Worm (Caenorhabditis elegans) whole organism, L1 larva: ENCODE data around the gene gst-7.

Experiments
- C04F5.9 ChIP-seq: sonication (generic microtip); optimal IDR thresholded peaks from 2 replicates; lab custom pipeline; 2016; ENCODE audit warnings: missing genetic modification characterization, missing compliant biosample characterization
- C16A3.4 ChIP-seq: fragments of 150-350 bp; optimal IDR thresholded peaks from 2 replicates; lab custom pipeline; 2014; ENCODE audit warnings: missing biosample characterization, missing genetic modification characterization
- F16B12.6 ChIP-seq: fragments of 150-350 bp; optimal IDR thresholded peaks from 2 replicates; lab custom pipeline; 2014; ENCODE audit warnings: missing biosample characterization, missing genetic modification characterization
- Y116A8C.19 ChIP-seq: sonication (generic microtip); optimal IDR thresholded peaks from 2 replicates; lab custom pipeline; 2016; ENCODE audit warnings: missing compliant biosample characterization, missing genetic modification characterization, borderline replicate concordance
- aha-1 ChIP-seq: fragments of 150-350 bp; optimal IDR thresholded peaks from 2 replicates; lab custom pipeline; 2014; ENCODE audit warnings: missing biosample characterization, missing genetic modification characterization
- aly-2 ChIP-seq: fragments of 150-350 bp; optimal IDR thresholded peaks from 2 replicates; lab custom pipeline; 2014; ENCODE audit warnings: missing biosample characterization, missing genetic modification characterization
- ama-1 ChIP-seq: fragments of 150-350 bp; optimal IDR thresholded peaks from 2 replicates; lab custom pipeline; 2014
- ceh-63 ChIP-seq: fragments of 200-800 bp; sonication (Bioruptor generic); optimal IDR thresholded peaks from 2 replicates; lab custom pipeline; 2018; ENCODE audit warnings: mild to moderate bottlenecking, missing genetic modification characterization, missing compliant biosample characterization
- ceh-8 ChIP-seq: fragments of 200-800 bp; sonication (Bioruptor generic); optimal IDR thresholded peaks from 2 replicates; lab custom pipeline; 2018; ENCODE audit warnings: mild to moderate bottlenecking, missing genetic modification characterization, moderate library complexity, missing compliant biosample characterization
- ceh-82 ChIP-seq, 3 experiments: fragments of 150-350 bp in 1 of 3; sonication (generic microtip) in 2 of 3; optimal IDR thresholded peaks; 2 replicates each; lab custom pipeline; 2014 to 2017; ENCODE audit warnings: missing biosample characterization in 3 of 3, missing genetic modification characterization in 3 of 3
- ceh-90 ChIP-seq: sonication (generic microtip); optimal IDR thresholded peaks from 2 replicates; lab custom pipeline; 2016; ENCODE audit warnings: missing genetic modification characterization, missing compliant biosample characterization
- dpl-1 ChIP-seq, 3 experiments: fragments of 150-350 bp in 2 of 3; sonication (generic microtip) in 1 of 3; optimal IDR thresholded peaks; 2 replicates each; lab custom pipeline; 2014 to 2017; ENCODE audit warnings: missing biosample characterization in 3 of 3, missing genetic modification characterization in 3 of 3, missing genetic modification reagents in 3 of 3
- dsc-1 ChIP-seq: sonication (generic microtip); optimal IDR thresholded peaks from 2 replicates; lab custom pipeline; 2016; ENCODE audit warnings: mild to moderate bottlenecking, missing genetic modification characterization, missing compliant biosample characterization
- efl-1 ChIP-seq, 4 experiments: fragments of 150-350 bp; optimal IDR thresholded peaks in 3 of 4; peaks in 1 of 4; 1 replicate in 1 of 4; 2 replicates in 3 of 4; lab custom pipeline; 2014; ENCODE audit warnings: missing biosample characterization in 2 of 4, missing genetic modification characterization in 2 of 4, missing genetic modification reagents in 2 of 4
- egl-13 ChIP-seq: sonication (generic microtip); optimal IDR thresholded peaks from 2 replicates; lab custom pipeline; 2016; ENCODE audit warnings: missing genotype, missing genetic modification reagents, missing genetic modification characterization, missing compliant biosample characterization
- ets-5 ChIP-seq: fragments of 200-800 bp; sonication (Bioruptor generic); IDR thresholded peaks from 2 replicates; pipeline ENCODE4 v1.3.6; 2022; ENCODE audit warnings: missing genetic modification characterization, missing compliant biosample characterization
- fkh-8 ChIP-seq: sonication (generic microtip); optimal IDR thresholded peaks from 2 replicates; lab custom pipeline; 2016; ENCODE audit warnings: mild to moderate bottlenecking, missing genetic modification characterization, missing compliant biosample characterization
- grh-1 ChIP-seq: fragments of 200-800 bp; sonication (Bioruptor generic); IDR thresholded peaks from 2 replicates; pipeline ENCODE4 v1.3.6; 2022; ENCODE audit warnings: missing genetic modification reagents, missing genetic modification characterization, missing compliant biosample characterization
- irx-1 ChIP-seq: sonication (generic microtip); optimal IDR thresholded peaks from 2 replicates; lab custom pipeline; 2016; ENCODE audit warnings: missing genetic modification characterization, missing compliant biosample characterization
- isw-1 ChIP-seq: fragments of 200-800 bp; sonication (Bioruptor generic); IDR thresholded peaks from 2 replicates; pipeline ENCODE4 v1.3.6; 2022; ENCODE audit warnings: missing genetic modification characterization, missing compliant biosample characterization
- jun-1 ChIP-seq: fragments of 150-350 bp; optimal IDR thresholded peaks from 2 replicates; lab custom pipeline; 2014; ENCODE audit warnings: missing biosample characterization, missing genetic modification reagents, missing genetic modification characterization
- lin-13 ChIP-seq: fragments of 150-350 bp; optimal IDR thresholded peaks from 2 replicates; lab custom pipeline; 2014; ENCODE audit warnings: missing biosample characterization, missing genetic modification reagents, missing genetic modification characterization
- lin-14 ChIP-seq: fragments of 200-800 bp; sonication (Bioruptor generic); optimal IDR thresholded peaks from 2 replicates; lab custom pipeline; 2018; ENCODE audit warnings: mild to moderate bottlenecking, missing genetic modification characterization, moderate library complexity, missing compliant biosample characterization
- lin-35 ChIP-seq, 2 experiments: fragments of 150-350 bp; optimal IDR thresholded peaks; 2 replicates each; lab custom pipeline; 2014; ENCODE audit warnings: missing biosample characterization in 2 of 2, missing genetic modification characterization in 2 of 2, missing genetic modification reagents in 2 of 2
- lir-3 ChIP-seq: sonication (generic microtip); optimal IDR thresholded peaks from 2 replicates; lab custom pipeline; 2016; ENCODE audit warnings: mild to moderate bottlenecking, missing genetic modification characterization, moderate library complexity, missing compliant biosample characterization; ENCODE audit not compliant: poor library complexity
- lsy-2 ChIP-seq, 2 experiments: fragments of 150-350 bp; optimal IDR thresholded peaks; 2 replicates each; lab custom pipeline; 2014; ENCODE audit warnings: missing biosample characterization in 2 of 2, missing genetic modification characterization in 2 of 2
- mdl-1 ChIP-seq, 2 experiments: fragments of 150-350 bp; optimal IDR thresholded peaks; 2 replicates each; lab custom pipeline; 2014 to 2017; ENCODE audit warnings: missing biosample characterization in 2 of 2, missing genetic modification characterization in 2 of 2, inconsistent platforms in 1 of 2
- mef-2 ChIP-seq: fragments of 150-350 bp; optimal IDR thresholded peaks from 2 replicates; lab custom pipeline; 2014; ENCODE audit warnings: missing biosample characterization, missing genetic modification characterization
- mep-1 ChIP-seq: fragments of 150-350 bp; optimal IDR thresholded peaks from 2 replicates; lab custom pipeline; 2014; ENCODE audit warnings: missing biosample characterization, missing genetic modification characterization
- nhr-11 ChIP-seq: fragments of 150-350 bp; optimal IDR thresholded peaks from 2 replicates; lab custom pipeline; 2014; ENCODE audit warnings: missing biosample characterization, missing genetic modification characterization
- nhr-19 ChIP-seq: fragments of 200-800 bp; sonication (Bioruptor generic); conservative IDR thresholded peaks from 2 replicates; pipeline ENCODE4 v1.3.6; 2022; ENCODE audit warnings: missing genetic modification characterization, missing compliant biosample characterization
- nhr-20 ChIP-seq: sonication (generic microtip); optimal IDR thresholded peaks from 2 replicates; lab custom pipeline; 2016; ENCODE audit warnings: mild to moderate bottlenecking, missing genetic modification characterization, missing compliant biosample characterization
- nhr-28 ChIP-seq: fragments of 150-350 bp; optimal IDR thresholded peaks from 2 replicates; lab custom pipeline; 2014; ENCODE audit warnings: missing biosample characterization, missing genetic modification characterization
- nhr-47 ChIP-seq: sonication (generic microtip); optimal IDR thresholded peaks from 2 replicates; lab custom pipeline; 2016; ENCODE audit warnings: mild to moderate bottlenecking, missing genetic modification characterization, moderate library complexity, missing compliant biosample characterization
- nhr-71 ChIP-seq: sonication (generic microtip); optimal IDR thresholded peaks from 2 replicates; lab custom pipeline; 2016; ENCODE audit warnings: mild to moderate bottlenecking, missing genetic modification characterization, moderate library complexity, missing compliant biosample characterization
- nhr-76 ChIP-seq: sonication (generic microtip); optimal IDR thresholded peaks from 2 replicates; lab custom pipeline; 2017; ENCODE audit warnings: missing biosample characterization, missing genetic modification characterization
- nhr-77 ChIP-seq: fragments of 150-350 bp; optimal IDR thresholded peaks from 2 replicates; lab custom pipeline; 2014; ENCODE audit warnings: missing biosample characterization, missing genetic modification characterization
- nhr-84 ChIP-seq: sonication (generic microtip); optimal IDR thresholded peaks from 2 replicates; lab custom pipeline; 2017; ENCODE audit warnings: missing biosample characterization, missing genetic modification characterization
- nhr-85 ChIP-seq: sonication (generic microtip); peaks from one replicate; lab custom pipeline; 2016; ENCODE audit warnings: missing genetic modification characterization, inconsistent platforms, missing compliant biosample characterization
- pag-3 ChIP-seq: sonication (generic microtip); optimal IDR thresholded peaks from 2 replicates; lab custom pipeline; 2017; ENCODE audit warnings: missing genetic modification characterization, mild to moderate bottlenecking, missing compliant biosample characterization, antibody characterized with exemption, borderline replicate concordance; ENCODE audit not compliant: insufficient read depth
- pax-3 ChIP-seq: fragments of 200-800 bp; sonication (Bioruptor generic); optimal IDR thresholded peaks from 2 replicates; lab custom pipeline; 2018; ENCODE audit warnings: mild to moderate bottlenecking, missing genetic modification characterization, moderate library complexity, missing compliant biosample characterization
- rnt-1 ChIP-seq: sonication (generic microtip); optimal IDR thresholded peaks from 2 replicates; lab custom pipeline; 2016; ENCODE audit warnings: mild to moderate bottlenecking, missing genetic modification characterization, moderate library complexity, missing compliant biosample characterization
- skn-1 ChIP-seq: fragments of 150-350 bp; optimal IDR thresholded peaks from 2 replicates; lab custom pipeline; 2014; ENCODE audit warnings: missing biosample characterization, missing genetic modification characterization
- snpc-4 ChIP-seq: fragments of 150-350 bp; optimal IDR thresholded peaks from 2 replicates; lab custom pipeline; 2014; ENCODE audit warnings: missing biosample characterization, missing genetic modification characterization
- snu-23 ChIP-seq: sonication (generic microtip); optimal IDR thresholded peaks from 2 replicates; lab custom pipeline; 2016; ENCODE audit warnings: missing genetic modification characterization, missing compliant biosample characterization
- sox-4 ChIP-seq: sonication (generic microtip); optimal IDR thresholded peaks from 2 replicates; lab custom pipeline; 2016; ENCODE audit warnings: missing genetic modification characterization, missing compliant biosample characterization
- sptf-1 ChIP-seq: fragments of 150-350 bp; optimal IDR thresholded peaks from 2 replicates; lab custom pipeline; 2014; ENCODE audit warnings: missing biosample characterization, missing genetic modification characterization
- swsn-7 ChIP-seq: sonication (generic microtip); optimal IDR thresholded peaks from 2 replicates; lab custom pipeline; 2016; ENCODE audit warnings: missing genetic modification characterization, missing compliant biosample characterization
- tbx-2 ChIP-seq: sonication (generic microtip); optimal IDR thresholded peaks from 2 replicates; lab custom pipeline; 2016; ENCODE audit warnings: missing genetic modification characterization, missing compliant biosample characterization
- unc-130 ChIP-seq: fragments of 150-350 bp; optimal IDR thresholded peaks from 2 replicates; lab custom pipeline; 2017; ENCODE audit warnings: missing biosample characterization, missing genetic modification characterization, inconsistent platforms
- unc-30 ChIP-seq: sonication (generic microtip); optimal IDR thresholded peaks from 2 replicates; lab custom pipeline; 2017; ENCODE audit warnings: missing biosample characterization, missing genetic modification characterization
- unc-62 ChIP-seq: fragments of 150-350 bp; optimal IDR thresholded peaks from 2 replicates; lab custom pipeline; 2014; ENCODE audit warnings: missing biosample characterization, missing genetic modification reagents, missing genetic modification characterization
- xbp-1 ChIP-seq: sonication (generic microtip); optimal IDR thresholded peaks from 2 replicates; lab custom pipeline; 2016; ENCODE audit warnings: missing genetic modification characterization, missing compliant biosample characterization
- ztf-4 ChIP-seq: fragments of 150-350 bp; optimal IDR thresholded peaks from 2 replicates; lab custom pipeline; 2014; ENCODE audit warnings: missing biosample characterization, missing genetic modification characterization

Gene gst-7

DNA sequence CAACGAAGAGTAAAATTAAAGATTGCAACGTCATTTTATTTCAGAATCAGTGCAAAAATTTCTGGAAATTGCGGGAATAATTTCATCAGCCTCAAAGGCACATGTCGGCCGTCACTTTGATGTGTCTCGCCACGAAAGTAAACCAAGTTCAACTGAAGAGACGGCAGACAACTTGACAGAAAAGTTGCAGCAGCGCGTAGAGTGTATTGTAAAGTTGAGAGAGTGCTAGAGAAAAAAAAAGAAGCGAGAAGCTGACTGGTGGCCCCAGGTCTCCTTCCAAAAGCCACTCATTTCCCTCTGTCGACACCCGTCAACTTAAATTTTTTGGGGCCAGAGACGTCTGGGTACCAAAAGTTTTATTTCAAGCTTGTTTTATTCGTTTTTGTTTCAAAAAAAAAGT lies 22.4 kb downstream of the gst-7 start:
- peak; percentile 68 for TF ChIP-seq nhr-47 (tag; lab: Kevin White, UChicago)
- TF ChIP-seq ceh-8 (GFP tag; lab: Kevin White, UChicago), result no peak
- no peak for TF ChIP-seq aha-1
- TF ChIP-seq C04F5.9 (tag; lab: Kevin White, UChicago), result no peak
- TF ChIP-seq xbp-1 (tag; lab: Kevin White, UChicago), result peak; percentile 65
- TF ChIP-seq mef-2 (tag; lab: Kevin White, UChicago), result no peak
- TF ChIP-seq aly-2, result no peak
- TF ChIP-seq nhr-28 (tag; lab: Kevin White, UChicago), result no peak
- peak; percentile 38 to 74 (median 70) for TF ChIP-seq dpl-1 (GFP tag; optimal IDR thresholded peaks at IDR 0.05; lab: Kevin White, UChicago)
- peak; percentile 39 for TF ChIP-seq snpc-4 (tag; lab: Kevin White, UChicago)
- TF ChIP-seq jun-1 (tag; lab: Kevin White, UChicago), result peak; percentile 56
- TF ChIP-seq tbx-2 (tag; lab: Kevin White, UChicago), result peak; percentile 67
- TF ChIP-seq ceh-63 (GFP tag; lab: Kevin White, UChicago), result no peak
- TF ChIP-seq snu-23 (GFP tag; lab: Kevin White, UChicago), result peak; percentile 77
- TF ChIP-seq grh-1 (GFP tag; lab: Robert Waterston, UW), result no peak
- TF ChIP-seq skn-1 (tag; lab: Kevin White, UChicago), result peak; percentile 85
- peak; percentile 4 for TF ChIP-seq egl-13
- no peak for TF ChIP-seq ama-1 (lab: Kevin White, UChicago)
- TF ChIP-seq mdl-1 (tag; optimal IDR thresholded peaks at IDR 0.05; lab: Kevin White, UChicago), result peak in 1 of 2 experiments; percentile 77
- TF ChIP-seq F16B12.6 (tag; lab: Kevin White, UChicago), result peak; percentile 48
- TF ChIP-seq ztf-4 (tag; lab: Kevin White, UChicago), result peak; percentile 32
- TF ChIP-seq swsn-7 (tag; lab: Kevin White, UChicago), result peak; percentile 60
- peak; percentile 51 for TF ChIP-seq C16A3.4 (tag; lab: Kevin White, UChicago)
- TF ChIP-seq isw-1 (GFP tag; lab: Robert Waterston, UW), result peak; percentile 72
- TF ChIP-seq lin-35 (GFP tag; optimal IDR thresholded peaks at IDR 0.05; lab: Kevin White, UChicago), result peak; percentile 77 to 81
- TF ChIP-seq lin-13, result peak; percentile 34
- peak; percentile 61 for TF ChIP-seq nhr-19 (GFP tag; lab: Robert Waterston, UW)
- TF ChIP-seq pax-3 (tag; lab: Kevin White, UChicago), result no peak
- peak; percentile 85 for TF ChIP-seq mep-1 (tag; lab: Kevin White, UChicago)
- peak; percentile 30 to 61 (median 42) for TF ChIP-seq ceh-82 (tag; optimal IDR thresholded peaks at IDR 0.05; lab: Kevin White, UChicago)
- TF ChIP-seq unc-130 (tag; lab: Kevin White, UChicago), result no peak
- peak; percentile 71 to 86 for TF ChIP-seq lsy-2 (tag; optimal IDR thresholded peaks at IDR 0.05; lab: Kevin White, UChicago)
- no peak for TF ChIP-seq nhr-11 (tag; lab: Kevin White, UChicago)
- no peak for TF ChIP-seq sptf-1
- no peak for TF ChIP-seq ceh-90 (tag; lab: Kevin White, UChicago)
- peak; percentile 80 for TF ChIP-seq nhr-20 (tag; lab: Kevin White, UChicago)
- peak; percentile 80 for TF ChIP-seq nhr-71 (tag; lab: Kevin White, UChicago)
- TF ChIP-seq pag-3 (tag; lab: Kevin White, UChicago), result no peak
- no peak for TF ChIP-seq unc-30
- no peak for TF ChIP-seq sox-4 (tag; lab: Kevin White, UChicago)
- TF ChIP-seq nhr-77, result peak; percentile 31
- peak; percentile 56 for TF ChIP-seq dsc-1 (tag; lab: Kevin White, UChicago)
- TF ChIP-seq efl-1 (optimal IDR thresholded peaks at IDR 0.05; lab: Kevin White, UChicago), result peak; percentile 80 to 89
- TF ChIP-seq efl-1 (GFP tag; optimal IDR thresholded peaks at IDR 0.05 in 1 of 2; lab: Kevin White, UChicago), result peak; percentile 66 to 95
- TF ChIP-seq lin-14 (GFP tag; lab: Kevin White, UChicago), result peak; percentile 87
- no peak for TF ChIP-seq ets-5
- no peak for TF ChIP-seq nhr-84
- peak; percentile 65 for TF ChIP-seq fkh-8 (tag; lab: Kevin White, UChicago)
- no peak for TF ChIP-seq nhr-76 (tag; lab: Kevin White, UChicago)
- peak; percentile 87 for TF ChIP-seq rnt-1
- TF ChIP-seq irx-1 (tag; lab: Kevin White, UChicago), result no peak
- no peak for TF ChIP-seq nhr-85 (tag; lab: Kevin White, UChicago)
- no peak for TF ChIP-seq Y116A8C.19 (tag; lab: Kevin White, UChicago)
- TF ChIP-seq lir-3 (tag; lab: Kevin White, UChicago), result peak; percentile 35
- no peak for TF ChIP-seq unc-62 (GFP tag; lab: Kevin White, UChicago)
